Worm (Caenorhabditis elegans) whole organism, L4 larva: ENCODE results near the gene srj-32.

Experiments
- mdl-1 ChIP-seq, 2 experiments: fragments of 150-350 bp in 1 of 2; sonication (generic microtip) in 1 of 2; optimal IDR thresholded peaks; 2 replicates each; lab custom pipeline; 2014 to 2017; ENCODE audit warnings: missing biosample characterization in 2 of 2, missing genetic modification characterization in 2 of 2
- ztf-11 ChIP-seq: fragments of 150-350 bp; optimal IDR thresholded peaks from 2 replicates; lab custom pipeline; 2014; ENCODE audit warnings: missing biosample characterization, missing genetic modification characterization

- no peak for TF ChIP-seq mdl-1 (tag; optimal IDR thresholded peaks at IDR 0.05; lab: Kevin White, UChicago)
- TF ChIP-seq ztf-11 (tag; lab: Kevin White, UChicago) = no peak
These were observed 1.3 kb upstream of the srj-32 start, which contains the start of gene F07G11.3 for ce11 chrV:7298463-7298862.
